Worm (Caenorhabditis elegans) whole organism, L1 larva: ENCODE measurements around the gene lido-2.
"Not testable (repeated sequence)": the region's sequence is repeated elsewhere in the genome, so short reads cannot be mapped to it uniquely, and the experiment has no call there.

Experiments used
- Y116A8C.19 ChIP-seq: sonication (generic microtip); optimal IDR thresholded peaks from 2 replicates; lab custom pipeline; 2016; ENCODE audit warnings: missing compliant biosample characterization, missing genetic modification characterization, borderline replicate concordance
- ceh-90 ChIP-seq: sonication (generic microtip); optimal IDR thresholded peaks from 2 replicates; lab custom pipeline; 2016; ENCODE audit warnings: missing genetic modification characterization, missing compliant biosample characterization
- lir-3 ChIP-seq: sonication (generic microtip); optimal IDR thresholded peaks from 2 replicates; lab custom pipeline; 2016; ENCODE audit warnings: mild to moderate bottlenecking, missing genetic modification characterization, moderate library complexity, missing compliant biosample characterization; ENCODE audit not compliant: poor library complexity
- nhr-19 ChIP-seq: fragments of 200-800 bp; sonication (Bioruptor generic); conservative IDR thresholded peaks from 2 replicates; pipeline ENCODE4 v1.3.6; 2022; ENCODE audit warnings: missing genetic modification characterization, missing compliant biosample characterization

DNA sequence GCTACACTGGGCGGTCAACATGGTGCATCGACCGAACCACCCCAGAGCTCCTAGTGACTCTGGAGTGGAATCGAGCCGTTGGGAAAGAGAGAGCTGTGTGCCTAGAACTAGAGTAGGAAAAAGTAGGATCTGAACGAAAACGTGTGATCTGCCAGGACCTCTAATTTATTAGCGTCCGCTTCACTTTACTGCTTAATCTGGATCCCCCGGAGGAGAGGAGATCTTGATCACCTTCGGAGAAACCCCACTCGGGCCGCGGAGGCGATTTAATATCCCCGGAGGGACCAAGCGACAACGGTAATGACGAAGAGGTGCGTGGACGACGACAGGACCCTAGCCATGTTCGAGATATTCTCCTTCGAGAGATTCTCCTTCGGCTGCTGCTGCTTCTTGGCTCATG, 16.8 kb upstream of the lido-2 start, which contains the start of gene K09E3.2:
- not testable (repeated sequence) for TF ChIP-seq ceh-90 (tag; lab: Kevin White, UChicago); Y116A8C.19 (tag; lab: Kevin White, UChicago); lir-3 (tag; lab: Kevin White, UChicago); nhr-19 (GFP tag; lab: Robert Waterston, UW)
